Worm (Caenorhabditis elegans) whole organism, L1 larva: ENCODE data around the gene C01G10.6.
"Not testable (repeated sequence)": the region's sequence is repeated elsewhere in the genome, so short reads cannot be mapped to it uniquely, and the experiment has no call there.

Experiments
- Y116A8C.19 ChIP-seq: sonication (generic microtip); optimal IDR thresholded peaks from 2 replicates; lab custom pipeline; 2016; ENCODE audit warnings: missing compliant biosample characterization, missing genetic modification characterization, borderline replicate concordance
- aha-1 ChIP-seq: fragments of 150-350 bp; optimal IDR thresholded peaks from 2 replicates; lab custom pipeline; 2014; ENCODE audit warnings: missing biosample characterization, missing genetic modification characterization
- alr-1 ChIP-seq: fragments of 200-800 bp; sonication (Bioruptor generic); optimal IDR thresholded peaks from 2 replicates; lab custom pipeline; 2018; ENCODE audit warnings: borderline replicate concordance, mild to moderate bottlenecking, missing genetic modification characterization, missing compliant biosample characterization
- ceh-63 ChIP-seq: fragments of 200-800 bp; sonication (Bioruptor generic); optimal IDR thresholded peaks from 2 replicates; lab custom pipeline; 2018; ENCODE audit warnings: mild to moderate bottlenecking, missing genetic modification characterization, missing compliant biosample characterization
- dsc-1 ChIP-seq: sonication (generic microtip); optimal IDR thresholded peaks from 2 replicates; lab custom pipeline; 2016; ENCODE audit warnings: mild to moderate bottlenecking, missing genetic modification characterization, missing compliant biosample characterization
- efl-3 ChIP-seq: fragments of 200-800 bp; sonication (Bioruptor generic); optimal IDR thresholded peaks from 2 replicates; lab custom pipeline; 2018; ENCODE audit warnings: mild to moderate bottlenecking, missing genetic modification characterization, missing compliant biosample characterization
- elt-2 ChIP-seq: sonication (generic microtip); optimal IDR thresholded peaks from 2 replicates; lab custom pipeline; 2016; ENCODE audit warnings: missing genetic modification characterization, mild to moderate bottlenecking, inconsistent platforms, missing compliant biosample characterization, missing genetic modification reagents
- fkh-10 ChIP-seq: sonication (generic microtip); optimal IDR thresholded peaks from 2 replicates; lab custom pipeline; 2017; ENCODE audit warnings: missing biosample characterization, missing genetic modification reagents, missing genetic modification characterization
- fkh-8 ChIP-seq: sonication (generic microtip); optimal IDR thresholded peaks from 2 replicates; lab custom pipeline; 2016; ENCODE audit warnings: mild to moderate bottlenecking, missing genetic modification characterization, missing compliant biosample characterization
- fos-1 ChIP-seq: fragments of 150-350 bp; optimal IDR thresholded peaks from 2 replicates; lab custom pipeline; 2014; ENCODE audit warnings: missing biosample characterization, missing genetic modification characterization
- hlh-4 ChIP-seq: sonication (generic microtip); optimal IDR thresholded peaks from 2 replicates; lab custom pipeline; 2016; ENCODE audit warnings: mild to moderate bottlenecking, missing genetic modification characterization, missing compliant biosample characterization
- isw-1 ChIP-seq: fragments of 200-800 bp; sonication (Bioruptor generic); IDR thresholded peaks from 2 replicates; pipeline ENCODE4 v1.3.6; 2022; ENCODE audit warnings: missing genetic modification characterization, missing compliant biosample characterization
- jun-1 ChIP-seq: fragments of 150-350 bp; optimal IDR thresholded peaks from 2 replicates; lab custom pipeline; 2014; ENCODE audit warnings: missing biosample characterization, missing genetic modification reagents, missing genetic modification characterization
- lin-15B ChIP-seq: fragments of 150-350 bp; sonication (generic microtip); optimal IDR thresholded peaks from 3 replicates; lab custom pipeline; 2014; ENCODE audit warnings: missing biosample characterization, missing genetic modification characterization
- lin-35 ChIP-seq, 2 experiments: fragments of 150-350 bp; optimal IDR thresholded peaks; 2 replicates each; lab custom pipeline; 2014; ENCODE audit warnings: missing biosample characterization in 2 of 2, missing genetic modification characterization in 2 of 2, missing genetic modification reagents in 2 of 2
- lir-3 ChIP-seq: sonication (generic microtip); optimal IDR thresholded peaks from 2 replicates; lab custom pipeline; 2016; ENCODE audit warnings: mild to moderate bottlenecking, missing genetic modification characterization, moderate library complexity, missing compliant biosample characterization; ENCODE audit not compliant: poor library complexity
- mab-9 ChIP-seq: fragments of 200-800 bp; sonication (Bioruptor generic); IDR thresholded peaks from 2 replicates; pipeline ENCODE4 v1.3.6; 2022; ENCODE audit warnings: missing genetic modification reagents, missing genetic modification characterization, missing compliant biosample characterization
- mdl-1 ChIP-seq, 2 experiments: fragments of 150-350 bp; optimal IDR thresholded peaks; 2 replicates each; lab custom pipeline; 2014 to 2017; ENCODE audit warnings: missing biosample characterization in 2 of 2, missing genetic modification characterization in 2 of 2, inconsistent platforms in 1 of 2
- nhr-20 ChIP-seq: sonication (generic microtip); optimal IDR thresholded peaks from 2 replicates; lab custom pipeline; 2016; ENCODE audit warnings: mild to moderate bottlenecking, missing genetic modification characterization, missing compliant biosample characterization
- nhr-28 ChIP-seq: fragments of 150-350 bp; optimal IDR thresholded peaks from 2 replicates; lab custom pipeline; 2014; ENCODE audit warnings: missing biosample characterization, missing genetic modification characterization
- nhr-47 ChIP-seq: sonication (generic microtip); optimal IDR thresholded peaks from 2 replicates; lab custom pipeline; 2016; ENCODE audit warnings: mild to moderate bottlenecking, missing genetic modification characterization, moderate library complexity, missing compliant biosample characterization
- nhr-71 ChIP-seq: sonication (generic microtip); optimal IDR thresholded peaks from 2 replicates; lab custom pipeline; 2016; ENCODE audit warnings: mild to moderate bottlenecking, missing genetic modification characterization, moderate library complexity, missing compliant biosample characterization
- nhr-76 ChIP-seq: sonication (generic microtip); optimal IDR thresholded peaks from 2 replicates; lab custom pipeline; 2017; ENCODE audit warnings: missing biosample characterization, missing genetic modification characterization
- nhr-84 ChIP-seq: sonication (generic microtip); optimal IDR thresholded peaks from 2 replicates; lab custom pipeline; 2017; ENCODE audit warnings: missing biosample characterization, missing genetic modification characterization
- nhr-90 ChIP-seq: sonication (generic microtip); optimal IDR thresholded peaks from 2 replicates; lab custom pipeline; 2016; ENCODE audit warnings: mild to moderate bottlenecking, missing genetic modification characterization, missing compliant biosample characterization; ENCODE audit not compliant: poor library complexity
- pag-3 ChIP-seq: sonication (generic microtip); optimal IDR thresholded peaks from 2 replicates; lab custom pipeline; 2017; ENCODE audit warnings: missing genetic modification characterization, mild to moderate bottlenecking, missing compliant biosample characterization, antibody characterized with exemption, borderline replicate concordance; ENCODE audit not compliant: insufficient read depth
- rnt-1 ChIP-seq: sonication (generic microtip); optimal IDR thresholded peaks from 2 replicates; lab custom pipeline; 2016; ENCODE audit warnings: mild to moderate bottlenecking, missing genetic modification characterization, moderate library complexity, missing compliant biosample characterization
- sup-37 ChIP-seq: fragments of 200-800 bp; sonication (Bioruptor generic); optimal IDR thresholded peaks from 2 replicates; lab custom pipeline; 2018; ENCODE audit warnings: mild to moderate bottlenecking, missing genetic modification characterization, missing compliant biosample characterization
- unc-130 ChIP-seq: fragments of 150-350 bp; optimal IDR thresholded peaks from 2 replicates; lab custom pipeline; 2017; ENCODE audit warnings: missing biosample characterization, missing genetic modification characterization, inconsistent platforms
- unc-98 ChIP-seq: fragments of 200-800 bp; sonication (Bioruptor generic); IDR thresholded peaks from 2 replicates; pipeline ENCODE4 v1.3.6; 2022; ENCODE audit warnings: missing genetic modification characterization, missing compliant biosample characterization
- zip-4 ChIP-seq: fragments of 200-800 bp; sonication (Bioruptor generic); optimal IDR thresholded peaks from 2 replicates; lab custom pipeline; 2018; ENCODE audit warnings: mild to moderate bottlenecking, missing genetic modification characterization, moderate library complexity, missing compliant biosample characterization

The C01G10.6 gene

ce11 chrV:15105893-15106598 is 18.6 kb downstream of the C01G10.6 start, which contains the start of gene C01G10.14:
TSS of gene C01G10.14 (minus strand) at chrV:15105943.
- TF ChIP-seq isw-1 (GFP tag; lab: Robert Waterston, UW); nhr-28 (tag; lab: Kevin White, UChicago); pag-3 (tag; lab: Kevin White, UChicago): not testable (repeated sequence)
- TF ChIP-seq, all 84 proteins: peak for 0; not testable (repeated sequence) for 84

ce11 chrV:15109260-15109659 is 21.8 kb downstream of the C01G10.6 start, which contains the start of gene Y75B12A.2:
TSS of gene Y75B12A.2 (plus strand) at chrV:15109560.
- no peak for TF ChIP-seq nhr-90 (tag; lab: Kevin White, UChicago)
- TF ChIP-seq fkh-10 (GFP tag; lab: Kevin White, UChicago) = no peak
- no peak for TF ChIP-seq lir-3 (tag; lab: Kevin White, UChicago)
- TF ChIP-seq lin-35 (GFP tag; optimal IDR thresholded peaks at IDR 0.05; lab: Kevin White, UChicago) = no peak
- TF ChIP-seq fkh-8 = no peak
- no peak for TF ChIP-seq nhr-84 (tag; lab: Kevin White, UChicago)
- TF ChIP-seq mab-9 = no peak

DNA sequence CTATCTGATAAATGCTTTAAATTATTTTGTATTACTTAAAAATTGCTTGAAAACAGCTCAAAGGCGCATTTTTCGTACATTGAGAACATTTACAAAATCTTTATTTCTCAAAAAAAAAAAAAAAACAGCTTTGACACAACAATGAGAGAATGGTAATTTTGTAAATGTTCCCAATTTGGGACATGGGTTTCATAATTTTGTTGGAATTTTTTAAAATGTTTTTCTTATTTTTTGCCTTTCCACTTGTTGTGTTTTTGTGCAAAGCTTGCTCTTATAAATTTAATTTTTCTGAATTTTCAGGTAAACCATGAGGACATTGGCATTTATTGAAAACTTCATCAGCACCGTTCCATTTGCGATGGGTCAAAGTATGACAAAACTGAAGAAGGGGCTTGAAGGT is 24.2 kb downstream of the C01G10.6 start, which contains the start of gene T01G5.7:
Gene T01G5.7 (plus strand): TSS at position 301 of the 400 bp plus-strand sequence.
- no peak for TF ChIP-seq nhr-20 (tag; lab: Kevin White, UChicago)
- no peak for TF ChIP-seq elt-2 (tag; lab: Kevin White, UChicago)
- TF ChIP-seq dsc-1 (tag; lab: Kevin White, UChicago) = no peak
- no peak for TF ChIP-seq jun-1 (tag; lab: Kevin White, UChicago)
- TF ChIP-seq zip-4 (GFP tag; lab: Kevin White, UChicago) = no peak
- no peak for TF ChIP-seq nhr-47
- no peak for TF ChIP-seq lin-15B (tag; lab: Kevin White, UChicago)

DNA sequence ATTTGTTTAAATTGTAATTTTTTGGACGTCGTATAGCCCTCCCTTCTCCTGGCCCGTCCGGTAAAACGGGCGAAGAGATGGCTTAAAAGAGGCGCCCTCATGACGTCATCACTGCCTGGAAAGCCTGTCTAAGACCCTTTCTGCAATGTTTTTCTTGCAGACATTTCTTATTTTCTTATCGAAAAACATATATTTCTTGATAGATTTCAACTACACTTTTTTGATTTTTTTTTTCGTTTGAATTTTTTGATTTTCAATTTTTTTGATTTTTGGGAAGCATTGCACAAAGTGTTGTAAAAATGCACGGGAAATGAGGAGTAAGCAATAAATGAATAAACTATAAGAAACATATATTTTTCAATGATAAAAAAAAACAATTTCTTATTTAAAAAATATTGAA is 26.5 kb downstream of the C01G10.6 start, which contains the start of gene T01G5.6:
Gene T01G5.6 (minus strand): TSS at position 101 of the 400 bp plus-strand sequence.
- TF ChIP-seq Y116A8C.19 (no peak), nhr-76 (tag; lab: Kevin White, UChicago) (no peak), rnt-1 (tag; lab: Kevin White, UChicago) (no peak), alr-1 (no peak), unc-130 (tag; lab: Kevin White, UChicago) (no peak), zip-4 (GFP tag; lab: Kevin White, UChicago) (no peak), efl-3 (GFP tag; lab: Kevin White, UChicago) (no peak), mdl-1 (tag; optimal IDR thresholded peaks at IDR 0.05; lab: Kevin White, UChicago) (no peak), lir-3 (tag; lab: Kevin White, UChicago) (no peak), ceh-63 (GFP tag; lab: Kevin White, UChicago) (no peak), hlh-4 (tag; lab: Kevin White, UChicago) (no peak), aha-1 (tag; lab: Kevin White, UChicago) (no peak), nhr-71 (no peak), sup-37 (GFP tag; lab: Kevin White, UChicago) (no peak), fkh-8 (no peak)

DNA sequence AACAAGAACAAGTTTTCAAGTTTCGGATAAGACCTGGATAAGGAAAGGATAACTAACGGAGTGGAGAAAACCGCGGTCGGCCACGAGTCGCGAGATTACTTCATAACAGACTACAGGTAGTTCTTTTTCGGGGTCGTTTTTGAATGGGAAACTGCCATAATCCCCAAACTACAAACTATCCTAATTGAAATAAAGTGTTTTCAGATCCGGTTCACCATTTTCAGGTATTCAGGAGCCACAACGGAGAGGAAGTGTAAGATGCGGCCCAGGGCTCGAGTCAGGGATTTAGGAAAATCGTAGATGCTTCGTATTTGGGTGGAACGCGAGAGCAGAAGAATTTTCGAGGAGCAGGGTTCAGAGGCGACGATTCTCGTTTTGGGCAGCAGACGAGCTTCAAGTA is 28.5 kb downstream of the C01G10.6 start, which contains the start of gene T01G5.8:
Gene T01G5.8 (plus strand): TSS at position 301 of the 400 bp plus-strand sequence.
- TF ChIP-seq fkh-8; unc-98 (GFP tag; lab: Robert Waterston, UW); fos-1: not testable (repeated sequence)
